Worm (Caenorhabditis elegans): ENCODE data around the gene F13D12.8.

Gene F13D12.8

DNA sequence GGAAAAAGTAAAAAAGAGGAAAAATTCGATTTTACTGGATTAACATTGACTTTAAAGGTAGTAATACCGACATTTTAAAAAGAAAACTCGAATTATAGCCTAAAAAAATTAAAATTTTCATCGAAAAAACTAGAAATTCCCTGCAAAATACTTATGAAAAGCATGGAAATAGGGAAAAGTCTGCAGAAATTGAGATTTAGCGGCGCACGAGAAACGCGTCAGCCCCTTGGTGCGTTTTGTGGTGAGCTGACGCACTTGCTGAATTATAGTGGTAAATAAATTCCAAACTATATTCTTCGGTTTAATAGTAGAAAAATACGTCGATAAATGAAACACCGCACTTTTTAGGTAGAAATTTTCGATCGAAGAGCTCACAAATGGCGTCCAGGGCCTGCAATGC is 38.0 kb downstream of the F13D12.8 start (continued):
- TF ChIP-seq gei-8 (GFP tag; optimal IDR thresholded peaks at IDR 0.05), result no peak
- TF ChIP-seq aly-2 (tag; optimal IDR thresholded peaks at IDR 0.05), result no peak
- TF ChIP-seq ceh-28 (tag; optimal IDR thresholded peaks at IDR 0.05), result no peak
- TF ChIP-seq snpc-4 (tag; optimal IDR thresholded peaks at IDR 0.05), result no peak
- TF ChIP-seq lir-3 (tag; optimal IDR thresholded peaks at IDR 0.05), result no peak
- peak; percentile 50 for TF ChIP-seq mep-1 (tag; optimal IDR thresholded peaks at IDR 0.05)
- TF ChIP-seq lsy-2 (tag; optimal IDR thresholded peaks at IDR 0.05), result peak in 1 of 2 experiments; percentile 70
- peak; percentile 50 for TF ChIP-seq dpl-1 (GFP tag; optimal IDR thresholded peaks at IDR 0.05)
- peak; percentile 43 for TF ChIP-seq dve-1 (tag; optimal IDR thresholded peaks at IDR 0.05; ENCODE audit: insufficient read depth)
- 0 out of 2 replicates have a peak, but pooled peaks have one; percentile 17 for TF ChIP-seq snpc-1.2 (GFP tag; IDR thresholded peaks at IDR 0.05)
- TF ChIP-seq zag-1 (tag; optimal IDR thresholded peaks at IDR 0.05), result no peak
- TF ChIP-seq F10B5.3 (tag; optimal IDR thresholded peaks at IDR 0.05), result no peak
- TF ChIP-seq rbr-2 (tag; optimal IDR thresholded peaks at IDR 0.05), result peak; percentile 15
- TF ChIP-seq mes-2 (tag; optimal IDR thresholded peaks at IDR 0.05; ENCODE audit: poor library complexity, severe bottlenecking), result peak; percentile 38

DNA sequence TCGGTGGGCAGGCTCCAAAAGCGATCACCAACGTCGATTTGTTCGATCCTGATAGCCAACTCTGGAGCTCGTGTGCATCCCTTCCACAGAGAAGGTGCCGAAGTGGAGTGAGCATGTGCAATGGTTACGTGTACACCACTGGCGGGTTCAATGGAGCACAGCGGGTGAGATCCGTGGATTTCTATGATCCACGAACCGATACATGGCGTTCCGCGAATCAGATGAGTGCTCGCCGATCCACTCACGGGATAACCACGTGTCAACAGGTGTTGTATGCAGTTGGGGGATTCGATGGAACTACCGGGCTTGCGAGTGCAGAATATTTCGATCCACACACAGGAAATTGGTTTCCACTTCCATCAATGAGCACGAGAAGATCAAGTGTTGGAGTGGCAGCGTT is 41.5 kb downstream of the F13D12.8 start:
- TF ChIP-seq unc-62 (GFP tag; optimal IDR thresholded peaks at IDR 0.05 in 1 of 2) (peak in 1 of 2 experiments; percentile 56), unc-62 (tag; optimal IDR thresholded peaks at IDR 0.05) (no peak), D1046.2 (GFP tag; IDR thresholded peaks at IDR 0.05) (peak; percentile 81; the same call in 1 of the 2 replicates), nhr-25 (tag; optimal IDR thresholded peaks at IDR 0.05; ENCODE audit: borderline replicate concordance, insufficient read depth) (no peak), hlh-30 (tag; optimal IDR thresholded peaks at IDR 0.05; ENCODE audit: insufficient read depth) (no peak), ctbp-1 (GFP tag; IDR thresholded peaks at IDR 0.05) (0 out of 2 replicates have a peak, but pooled peaks have one; percentile 16), F10B5.3 (tag; optimal IDR thresholded peaks at IDR 0.05) (no peak), set-16 (GFP tag; IDR thresholded peaks at IDR 0.05) (peak; percentile 38), lin-39 (tag; optimal IDR thresholded peaks at IDR 0.05) (no peak), lin-1 (GFP tag; IDR thresholded peaks at IDR 0.05) (no peak), zip-2 (tag; optimal IDR thresholded peaks at IDR 0.05) (no peak), ama-1 (optimal IDR thresholded peaks at IDR 0.05) (no peak), aly-2 (tag; optimal IDR thresholded peaks at IDR 0.05) (peak; percentile 48), nhr-111 (GFP tag; optimal IDR thresholded peaks at IDR 0.05) (no peak), tag-97 (GFP tag; IDR thresholded peaks at IDR 0.05) (no peak)

DNA sequence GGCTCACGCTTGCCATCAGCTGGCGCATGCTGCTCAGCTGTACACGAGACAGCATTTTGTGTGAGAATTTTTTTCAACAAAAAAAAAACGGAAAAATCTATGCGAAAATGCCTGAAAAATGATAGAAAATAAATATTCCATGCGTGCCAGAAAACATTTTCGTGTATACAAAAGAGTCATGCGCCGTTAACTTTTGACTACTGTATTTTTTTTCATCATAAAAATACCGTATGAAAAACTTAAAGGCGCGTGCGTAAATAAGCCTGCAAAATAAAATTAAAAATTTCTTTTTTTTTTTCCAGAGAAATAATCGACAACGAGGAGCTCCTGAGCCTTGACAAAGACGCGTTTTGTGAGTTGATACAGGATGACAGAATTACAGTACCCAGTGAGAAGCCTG is 42.5 kb downstream of the F13D12.8 start:
- no peak for TF ChIP-seq pqm-1 (tag; optimal IDR thresholded peaks at IDR 0.05)
- no peak for TF ChIP-seq F44E2.7 (GFP tag; IDR thresholded peaks at IDR 0.05)
- TF ChIP-seq mdt-29 (GFP tag; IDR thresholded peaks at IDR 0.05), result no peak
- TF ChIP-seq nhr-48 (tag; optimal IDR thresholded peaks at IDR 0.05), result no peak
- no peak for TF ChIP-seq spr-3 (GFP tag; optimal IDR thresholded peaks at IDR 0.05)
- TF ChIP-seq F37D6.2 (tag; optimal IDR thresholded peaks at IDR 0.05), result no peak
- no peak for TF ChIP-seq tra-1 (GFP tag; IDR thresholded peaks at IDR 0.05)
- TF ChIP-seq snpc-1.2 (GFP tag; IDR thresholded peaks at IDR 0.05), result no peak

DNA sequence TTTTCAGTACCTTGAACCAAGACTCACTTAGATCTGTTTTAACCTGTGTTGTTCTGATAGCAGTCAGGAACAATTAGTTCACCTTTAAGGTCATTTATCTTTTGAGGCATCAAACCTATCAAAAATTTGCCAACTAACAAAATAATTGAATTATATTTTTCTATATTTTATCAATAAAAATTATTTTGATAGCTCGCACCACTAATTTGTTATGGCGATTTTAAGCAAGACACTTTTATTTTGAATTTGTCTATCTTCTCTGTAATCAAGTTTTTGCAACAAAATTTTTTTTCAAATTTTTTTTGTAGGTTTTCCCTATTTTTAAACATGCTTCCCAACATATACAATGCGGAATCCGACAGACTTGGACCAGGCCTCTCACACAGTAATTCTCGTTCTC is 43.8 kb downstream of the F13D12.8 start, which contains the start of gene kel-1:
Gene kel-1 (plus strand): TSS at position 301 of the 400 bp plus-strand sequence.
- TF ChIP-seq hif-1 (tag; optimal IDR thresholded peaks at IDR 0.05), result no peak
- TF ChIP-seq duxl-1 (tag; optimal IDR thresholded peaks at IDR 0.05; ENCODE audit: poor library complexity), result no peak
- no peak for TF ChIP-seq madf-5 (GFP tag; IDR thresholded peaks at IDR 0.05)
- TF ChIP-seq D1046.2 (GFP tag; IDR thresholded peaks at IDR 0.05), result no peak
- TF ChIP-seq zip-2 (tag; optimal IDR thresholded peaks at IDR 0.05), result no peak
- no peak for TF ChIP-seq arid-1 (GFP tag; conservative IDR thresholded peaks at IDR 0.05)
- no peak for TF ChIP-seq Y48G9A.11 (GFP tag; IDR thresholded peaks at IDR 0.05)
- no peak for TF ChIP-seq saeg-2 (GFP tag; IDR thresholded peaks at IDR 0.05)
- TF ChIP-seq pqm-1 (tag; optimal IDR thresholded peaks at IDR 0.05), result no peak
- no peak for TF ChIP-seq ctbp-1 (GFP tag; IDR thresholded peaks at IDR 0.05)
- TF ChIP-seq daf-16 (GFP tag; optimal IDR thresholded peaks at IDR 0.05), result no peak
- TF ChIP-seq daf-16 (tag; optimal IDR thresholded peaks at IDR 0.05), result no peak

Measured in whole organism, L4 larva.